Fruit fly (Drosophila melanogaster) whole organism, embryonic: ENCODE results near the gene Polr1F.
A peak's percentile ranks its signal among the peaks of the same experiment; 100 is the strongest.

Experiments
- Aef1 ChIP-seq: fragments of 200-800 bp; sonication (Bioruptor generic); IDR thresholded peaks from 3 replicates; pipeline ENCODE4 v1.3.6; 2022; ENCODE audit warnings: missing biosample characterization, missing genetic modification characterization
- Awh ChIP-seq: fragments of 200-800 bp; sonication (Bioruptor generic); IDR thresholded peaks from 2 replicates; pipeline ENCODE4, ENCODE4 v1.3.6; 2022; ENCODE audit warnings: missing biosample characterization, missing genetic modification characterization
- CG1024 ChIP-seq: fragments of 200-800 bp; sonication (Bioruptor generic); IDR thresholded peaks from 2 replicates; pipeline ENCODE4 v1.3.6; 2022; ENCODE audit warnings: missing biosample characterization, missing genetic modification characterization
- CG11504 ChIP-seq: fragments of 200-800 bp; sonication (Bioruptor generic); optimal IDR thresholded peaks from 3 replicates; lab custom pipeline; 2019; ENCODE audit warnings: missing biosample characterization, mild to moderate bottlenecking, missing genetic modification characterization, moderate library complexity
- CG11560 ChIP-seq: fragments of 200-800 bp; sonication (Bioruptor generic); IDR thresholded peaks from 3 replicates; pipeline ENCODE4 v1.3.6; 2022; ENCODE audit warnings: missing biosample characterization, missing genetic modification characterization
- CG13123 ChIP-seq: fragments of 200-800 bp; sonication (Bioruptor generic); optimal IDR thresholded peaks from 2 replicates; lab custom pipeline; 2016; ENCODE audit warnings: missing biosample characterization, missing genetic modification characterization
- CG14710 ChIP-seq: fragments of 200-800 bp; sonication (Bioruptor generic); optimal IDR thresholded peaks from 3 replicates; lab custom pipeline; 2019; ENCODE audit warnings: missing biosample characterization, mild to moderate bottlenecking, missing genetic modification characterization, moderate library complexity
- CG1529 ChIP-seq: fragments of 200-800 bp; sonication (Bioruptor generic); optimal IDR thresholded peaks from 3 replicates; lab custom pipeline; 2018; ENCODE audit warnings: missing biosample characterization, missing genetic modification characterization
- CG17802 ChIP-seq: fragments of 200-800 bp; sonication (Bioruptor generic); optimal IDR thresholded peaks from 2 replicates; lab custom pipeline; 2018; ENCODE audit warnings: missing biosample characterization, mild to moderate bottlenecking, missing genetic modification characterization, moderate library complexity
- CG2129 ChIP-seq: fragments of 200-800 bp; sonication (Bioruptor generic); IDR thresholded peaks from 2 replicates; pipeline ENCODE4 v1.3.6; 2022; ENCODE audit warnings: missing biosample characterization, missing genetic modification characterization; ENCODE audit not compliant: partially characterized antibody
- CG31224 ChIP-seq: fragments of 200-800 bp; sonication (Bioruptor generic); IDR thresholded peaks from 2 replicates; pipeline ENCODE4 v1.3.6; 2022; ENCODE audit warnings: missing biosample characterization, missing genetic modification characterization
- CG4424 ChIP-seq: fragments of 200-800 bp; sonication (Bioruptor generic); optimal IDR thresholded peaks from 3 replicates; lab custom pipeline; 2016; ENCODE audit warnings: missing biosample characterization, missing genetic modification characterization
- CG7357 ChIP-seq: fragments of 200-800 bp; sonication (Bioruptor generic); IDR thresholded peaks from 3 replicates; pipeline ENCODE4 v1.3.6; 2022; ENCODE audit warnings: missing biosample characterization, missing genetic modification characterization
- CG7786 ChIP-seq: fragments of 200-800 bp; sonication (Bioruptor generic); optimal IDR thresholded peaks from 2 replicates; lab custom pipeline; 2016; ENCODE audit warnings: missing biosample characterization, missing genetic modification characterization
- CG8388 ChIP-seq: fragments of 200-800 bp; sonication (Bioruptor generic); optimal IDR thresholded peaks from 2 replicates; lab custom pipeline; 2019; ENCODE audit warnings: missing biosample characterization, mild to moderate bottlenecking, missing genetic modification characterization, moderate library complexity
- CG8924 ChIP-seq: fragments of 200-800 bp; optimal IDR thresholded peaks from 3 replicates; lab custom pipeline; 2019; ENCODE audit warnings: missing biosample characterization, mild to moderate bottlenecking, missing genetic modification characterization, moderate library complexity
- CG9932 ChIP-seq: fragments of 200-800 bp; sonication (Bioruptor generic); IDR thresholded peaks from 2 replicates; pipeline ENCODE4 v1.3.6; 2022; ENCODE audit warnings: missing biosample characterization, missing genetic modification characterization
- Chrac-16 ChIP-seq: fragments of 200-800 bp; sonication (Bioruptor generic); optimal IDR thresholded peaks from 3 replicates; lab custom pipeline; 2016; ENCODE audit warnings: missing biosample characterization, missing genetic modification characterization
- D19A ChIP-seq: fragments of 200-800 bp; optimal IDR thresholded peaks from 3 replicates; lab custom pipeline; 2019; ENCODE audit warnings: missing biosample characterization, mild to moderate bottlenecking, missing genetic modification characterization, moderate library complexity
- D19B ChIP-seq: fragments of 200-800 bp; sonication (Bioruptor generic); optimal IDR thresholded peaks from 2 replicates; lab custom pipeline; 2017; ENCODE audit warnings: missing biosample characterization, mild to moderate bottlenecking, missing genetic modification characterization
- Dip2 ChIP-seq: fragments of 200-800 bp; sonication (Bioruptor generic); IDR thresholded peaks from 2 replicates; pipeline ENCODE4 v1.3.6; 2022; ENCODE audit warnings: missing biosample characterization, missing genetic modification characterization
- Eip74EF ChIP-seq, 2 experiments: fragments of 200-800 bp in 1 of 2; fragments of >200 bp in 1 of 2; sonication (Bioruptor generic) in 1 of 2; optimal IDR thresholded peaks; 2 replicates each; lab custom pipeline; 2017 to 2019; ENCODE audit warnings: missing biosample characterization in 2 of 2, missing genetic modification characterization in 2 of 2, mild to moderate bottlenecking in 1 of 2, moderate library complexity in 1 of 2
- Fer1 ChIP-seq: fragments of 200-800 bp; sonication (Bioruptor generic); optimal IDR thresholded peaks from 2 replicates; lab custom pipeline; 2017; ENCODE audit warnings: missing biosample characterization, mild to moderate bottlenecking, missing genetic modification characterization
- Gug ChIP-seq: fragments of 200-800 bp; sonication (Bioruptor generic); IDR thresholded peaks from 4 replicates; pipeline ENCODE4 v1.3.6; 2022; ENCODE audit warnings: missing biosample characterization, missing genetic modification characterization
- Hmx ChIP-seq: fragments of 200-800 bp; sonication (Bioruptor generic); optimal IDR thresholded peaks from 2 replicates; lab custom pipeline; 2016; ENCODE audit warnings: missing biosample characterization, missing genetic modification characterization
- Hr78 ChIP-seq, 2 experiments: fragments of 200-800 bp in 1 of 2; fragments of >200 bp in 1 of 2; sonication (Bioruptor generic) in 1 of 2; optimal IDR thresholded peaks; 2 replicates each; lab custom pipeline; 2017 to 2019; ENCODE audit warnings: missing biosample characterization in 2 of 2, missing genetic modification characterization in 2 of 2, mild to moderate bottlenecking in 1 of 2, moderate library complexity in 1 of 2
- Meics ChIP-seq: fragments of 200-800 bp; sonication (Bioruptor generic); optimal IDR thresholded peaks from 2 replicates; lab custom pipeline; 2017; ENCODE audit warnings: missing biosample characterization, mild to moderate bottlenecking, missing genetic modification characterization
- TFAM ChIP-seq: fragments of 200-800 bp; sonication (Bioruptor generic); optimal IDR thresholded peaks from 2 replicates; lab custom pipeline; 2017; ENCODE audit warnings: missing biosample characterization, missing genetic modification characterization, inconsistent platforms
- ac ChIP-seq: fragments of 200-800 bp; sonication (Bioruptor generic); optimal IDR thresholded peaks from 3 replicates; lab custom pipeline; 2017; ENCODE audit warnings: missing biosample characterization, mild to moderate bottlenecking, missing genetic modification characterization
- ap ChIP-seq: fragments of 200-800 bp; sonication (Bioruptor generic); IDR thresholded peaks from 2 replicates; pipeline ENCODE4 v1.3.6; 2022; ENCODE audit warnings: missing biosample characterization, missing genetic modification characterization
- ase ChIP-seq: fragments of 200-800 bp; sonication (Bioruptor generic); IDR thresholded peaks from 3 replicates; pipeline ENCODE4 v1.3.6; 2022; ENCODE audit warnings: missing biosample characterization, missing genetic modification characterization
- az2 ChIP-seq: fragments of 200-800 bp; sonication (Bioruptor generic); optimal IDR thresholded peaks from 3 replicates; lab custom pipeline; 2016; ENCODE audit warnings: missing biosample characterization, missing genetic modification characterization
- bowl ChIP-seq: fragments of 200-800 bp; sonication (Bioruptor generic); IDR thresholded peaks from 2 replicates; pipeline ENCODE4 v1.3.6; 2022; ENCODE audit warnings: missing biosample characterization, missing genetic modification characterization
- chn ChIP-seq: fragments of 200-800 bp; sonication (Bioruptor generic); optimal IDR thresholded peaks from 2 replicates; lab custom pipeline; 2016; ENCODE audit warnings: missing biosample characterization, missing genetic modification characterization
- crc ChIP-seq: fragments of 200-800 bp; sonication (Bioruptor generic); optimal IDR thresholded peaks from 2 replicates; lab custom pipeline; 2016; ENCODE audit warnings: missing biosample characterization, missing genetic modification characterization
- croc ChIP-seq: fragments of 200-800 bp; sonication (Bioruptor generic); conservative IDR thresholded peaks from 3 replicates; pipeline ENCODE4 v1.3.6; 2022; ENCODE audit warnings: missing biosample characterization, missing genetic modification characterization
- esg ChIP-seq: fragments of 200-800 bp; sonication (Bioruptor generic); conservative IDR thresholded peaks from 2 replicates; pipeline ENCODE4 v1.3.6; 2022; ENCODE audit warnings: missing biosample characterization, missing genetic modification characterization
- fd96Cb ChIP-seq: fragments of 200-800 bp; sonication (Bioruptor generic); optimal IDR thresholded peaks from 2 replicates; lab custom pipeline; 2018; ENCODE audit warnings: missing biosample characterization, mild to moderate bottlenecking, missing genetic modification characterization, moderate library complexity
- lov ChIP-seq, 2 experiments: fragments of 200-800 bp in 1 of 2; fragments of >200 bp in 1 of 2; sonication (Bioruptor generic) in 1 of 2; IDR thresholded peaks in 1 of 2; optimal IDR thresholded peaks in 1 of 2; 2 replicates in 1 of 2; 3 replicates in 1 of 2; pipeline versions ENCODE4 v1.3.6 to Lab custom; 2017 to 2022; ENCODE audit warnings: missing biosample characterization in 1 of 2, missing genetic modification characterization in 1 of 2
- mirr ChIP-seq: fragments of 200-800 bp; sonication (Bioruptor generic); optimal IDR thresholded peaks from 3 replicates; lab custom pipeline; 2018; ENCODE audit warnings: missing biosample characterization, mild to moderate bottlenecking, missing genetic modification characterization
- pb ChIP-seq: fragments of 200-800 bp; sonication (Bioruptor generic); optimal IDR thresholded peaks from 3 replicates; lab custom pipeline; 2016; ENCODE audit warnings: missing biosample characterization, missing genetic modification characterization
- pzg ChIP-seq: fragments of 200-800 bp; sonication (Bioruptor generic); optimal IDR thresholded peaks from 3 replicates; lab custom pipeline; 2018; ENCODE audit warnings: missing biosample characterization, mild to moderate bottlenecking, missing genetic modification characterization, moderate library complexity
- run ChIP-seq: fragments of 200-800 bp; sonication (Bioruptor generic); optimal IDR thresholded peaks from 3 replicates; lab custom pipeline; 2018; ENCODE audit warnings: missing biosample characterization, mild to moderate bottlenecking, missing genetic modification characterization
- sim ChIP-seq: fragments of 200-800 bp; sonication (Bioruptor generic); IDR thresholded peaks from 2 replicates; pipeline ENCODE4 v1.3.6; 2022; ENCODE audit warnings: missing biosample characterization, missing genetic modification characterization
- sisA ChIP-seq: fragments of 200-800 bp; sonication (Bioruptor generic); IDR thresholded peaks from 2 replicates; pipeline ENCODE4 v1.3.6; 2022; ENCODE audit warnings: missing biosample characterization, missing genetic modification characterization
- slbo ChIP-seq: fragments of 200-800 bp; sonication (Bioruptor generic); IDR thresholded peaks from 2 replicates; pipeline ENCODE4 v1.3.6; 2022; ENCODE audit warnings: missing biosample characterization, missing genetic modification characterization
- tin ChIP-seq: fragments of 200-800 bp; sonication (Bioruptor generic); optimal IDR thresholded peaks from 3 replicates; lab custom pipeline; 2016; ENCODE audit warnings: missing biosample characterization, missing genetic modification characterization
- tna ChIP-seq: fragments of 200-800 bp; sonication (Bioruptor generic); IDR thresholded peaks from 2 replicates; pipeline ENCODE4 v1.3.6; 2022; ENCODE audit warnings: missing biosample characterization, missing genetic modification characterization; ENCODE audit not compliant: partially characterized antibody
- trh ChIP-seq: fragments of 200-800 bp; sonication (Bioruptor generic); optimal IDR thresholded peaks from 2 replicates; lab custom pipeline; 2016; ENCODE audit warnings: missing biosample characterization, missing genetic modification characterization
- unpg ChIP-seq: fragments of 200-800 bp; sonication (Bioruptor generic); optimal IDR thresholded peaks from 3 replicates; lab custom pipeline; 2018; ENCODE audit warnings: missing biosample characterization, mild to moderate bottlenecking, missing genetic modification characterization, moderate library complexity

Polr1F gene

dm6 chr2L:6874526-6875198 is 33.0 kb downstream of the Polr1F start, which contains the start of gene Nlg2 (continued):
- TF ChIP-seq tna (GFP tag; lab: Robert Waterston, UW) (no peak), run (peak; percentile 16), CG1529 (GFP tag; lab: Kevin White, UChicago) (peak; percentile 34), CG1024 (GFP tag; lab: Robert Waterston, UW) (no peak), Hr78 (GFP tag; optimal IDR thresholded peaks at IDR 0.05; lab: Kevin White, UChicago) (peak in 1 of 2 experiments; percentile 31), az2 (GFP tag; lab: Kevin White, UChicago) (peak; percentile 20), CG11504 (tag; lab: Kevin White, UChicago) (peak; percentile 84), Chrac-16 (GFP tag; lab: Kevin White, UChicago) (peak; percentile 45), slbo (GFP tag; lab: Robert Waterston, UW) (peak; percentile 47; the same call in 1 of the 2 replicates), mirr (GFP tag; lab: Kevin White, UChicago) (no peak), croc (GFP tag; lab: Robert Waterston, UW) (no peak), CG11560 (tag; lab: Robert Waterston, UW) (no peak), trh (GFP tag; lab: Kevin White, UChicago) (no peak), fd96Cb (tag; lab: Kevin White, UChicago) (peak; percentile 51), tin (GFP tag; lab: Kevin White, UChicago) (peak; percentile 37), CG14710 (peak; percentile 35), CG31224 (GFP tag; lab: Robert Waterston, UW) (no peak), D19B (peak; percentile 50), CG7357 (GFP tag; lab: Robert Waterston, UW) (no peak), CG8924 (tag; lab: Kevin White, UChicago) (peak; percentile 69), Aef1 (no peak), TFAM (no peak), ase (GFP tag; lab: Robert Waterston, UW) (no peak), CG17802 (no peak), Gug (GFP tag; lab: Robert Waterston, UW) (no peak), CG2129 (GFP tag; lab: Robert Waterston, UW) (no peak), lov (optimal IDR thresholded peaks at IDR 0.05; lab: Kevin White, UChicago) (no peak), lov (GFP tag; IDR thresholded peaks at IDR 0.05; lab: Robert Waterston, UW) (no peak), sim (GFP tag; lab: Robert Waterston, UW) (no peak), Dip2 (GFP tag; lab: Robert Waterston, UW) (no peak), ac (no peak), ap (no peak), esg (no peak), Fer1 (GFP tag; lab: Kevin White, UChicago) (peak; percentile 74), unpg (GFP tag; lab: Kevin White, UChicago) (peak; percentile 25), sisA (no peak), crc (GFP tag; lab: Kevin White, UChicago) (no peak), pb (GFP tag; lab: Kevin White, UChicago) (no peak), chn (GFP tag; lab: Kevin White, UChicago) (no peak), Awh (GFP tag; lab: Robert Waterston, UW) (no peak), CG8388 (GFP tag; lab: Kevin White, UChicago) (peak; percentile 29), bowl (no peak), CG7786 (no peak), Hmx (GFP tag; lab: Kevin White, UChicago) (no peak), D19A (tag; lab: Kevin White, UChicago) (peak; percentile 54), Meics (GFP tag; lab: Kevin White, UChicago) (peak; percentile 79), pzg (GFP tag; lab: Kevin White, UChicago) (no peak), CG13123 (GFP tag; lab: Kevin White, UChicago) (no peak), CG9932 (GFP tag; lab: Robert Waterston, UW) (0 out of 2 replicates have a peak, but pooled peaks have one; percentile 7), Eip74EF (GFP tag; optimal IDR thresholded peaks at IDR 0.05; lab: Kevin White, UChicago) (peak in 1 of 2 experiments; percentile 70), CG4424 (GFP tag; lab: Kevin White, UChicago) (peak; percentile 52)
